Worm (Caenorhabditis elegans) whole organism, L4/young adult: ENCODE measurements around the gene srt-24.

Experiments used
- W03F9.2 ChIP-seq: fragments of 150-350 bp; optimal IDR thresholded peaks from 2 replicates; lab custom pipeline; 2014; ENCODE audit warnings: missing biosample characterization, missing genetic modification characterization
- dao-5 ChIP-seq: sonication (generic microtip); optimal IDR thresholded peaks from 2 replicates; lab custom pipeline; 2016; ENCODE audit warnings: missing genotype, missing genetic modification characterization, moderate library complexity, missing compliant biosample characterization
- him-1 ChIP-seq: sonication (generic microtip); optimal IDR thresholded peaks from 2 replicates; lab custom pipeline; 2016; ENCODE audit warnings: missing genotype, missing genetic modification reagents, missing genetic modification characterization, missing compliant biosample characterization

- TF ChIP-seq him-1 (tag; lab: Kevin White, UChicago) = no peak
- TF ChIP-seq dao-5 (tag; lab: Kevin White, UChicago) = no peak
- TF ChIP-seq W03F9.2 (tag; lab: Kevin White, UChicago) = no peak
Measured at ce11 chrIV:728095-728494, 2.7 kb downstream of the srt-24 start, which contains the start of gene Y55F3C.9.
